Worm (Caenorhabditis elegans) whole organism, late embryonic: Measurements from ENCODE around the gene F09G2.2.

Experiments used
- K02D7.2 ChIP-seq: sonication (generic microtip); optimal IDR thresholded peaks from 2 replicates; lab custom pipeline; 2017; ENCODE audit warnings: mild to moderate bottlenecking, missing genetic modification characterization, missing compliant biosample characterization
- Y22D7AL.16 ChIP-seq: sonication (generic microtip); optimal IDR thresholded peaks from 2 replicates; lab custom pipeline; 2016; ENCODE audit warnings: missing genetic modification characterization, missing compliant biosample characterization
- ceh-24 ChIP-seq: sonication (generic microtip); optimal IDR thresholded peaks from 2 replicates; lab custom pipeline; 2016; ENCODE audit warnings: mild to moderate bottlenecking, missing genetic modification characterization, missing compliant biosample characterization
- ceh-30 ChIP-seq: fragments of 150-350 bp; optimal IDR thresholded peaks from 2 replicates; lab custom pipeline; 2014; ENCODE audit warnings: missing biosample characterization, missing genetic modification characterization
- ceh-31 ChIP-seq: sonication (generic microtip); optimal IDR thresholded peaks from 2 replicates; lab custom pipeline; 2016; ENCODE audit warnings: missing genetic modification characterization, missing compliant biosample characterization
- ceh-34 ChIP-seq: sonication (generic microtip); optimal IDR thresholded peaks from 2 replicates; lab custom pipeline; 2016; ENCODE audit warnings: mild to moderate bottlenecking, missing genetic modification characterization, missing compliant biosample characterization
- ceh-6 ChIP-seq: fragments of 200-800 bp; sonication (Bioruptor generic); optimal IDR thresholded peaks from 2 replicates; lab custom pipeline; 2018; ENCODE audit warnings: mild to moderate bottlenecking, missing genetic modification characterization, missing compliant biosample characterization
- ceh-9 ChIP-seq: sonication (generic microtip); optimal IDR thresholded peaks from 2 replicates; lab custom pipeline; 2016; ENCODE audit warnings: mild to moderate bottlenecking, missing genetic modification characterization, inconsistent platforms, missing compliant biosample characterization
- dve-1 ChIP-seq: sonication (generic microtip); optimal IDR thresholded peaks from 2 replicates; lab custom pipeline; 2017; ENCODE audit warnings: antibody characterized with exemption, mild to moderate bottlenecking, missing genetic modification characterization, missing compliant biosample characterization
- elt-2 ChIP-seq: sonication (generic microtip); optimal IDR thresholded peaks from 2 replicates; lab custom pipeline; 2016; ENCODE audit warnings: missing genetic modification reagents, missing genetic modification characterization, missing compliant biosample characterization
- fax-1 ChIP-seq: sonication (generic microtip); optimal IDR thresholded peaks from 2 replicates; lab custom pipeline; 2016; ENCODE audit warnings: missing genotype, missing genetic modification characterization, missing compliant biosample characterization
- gmeb-2 ChIP-seq: sonication (generic microtip); optimal IDR thresholded peaks from 2 replicates; lab custom pipeline; 2016; ENCODE audit warnings: missing genetic modification characterization, inconsistent platforms, missing compliant biosample characterization
- hlh-15 ChIP-seq: sonication (generic microtip); optimal IDR thresholded peaks from 2 replicates; lab custom pipeline; 2016; ENCODE audit warnings: missing genetic modification characterization, missing compliant biosample characterization
- pag-3 ChIP-seq: sonication (generic microtip); optimal IDR thresholded peaks from 2 replicates; lab custom pipeline; 2016; ENCODE audit warnings: missing compliant biosample characterization, missing genetic modification characterization, borderline replicate concordance
- pat-9 ChIP-seq: fragments of 200-800 bp; sonication (Bioruptor generic); optimal IDR thresholded peaks from 2 replicates; lab custom pipeline; 2018; ENCODE audit warnings: mild to moderate bottlenecking, missing genetic modification characterization, moderate library complexity, missing compliant biosample characterization
- pax-1 ChIP-seq: fragments of 150-350 bp; optimal IDR thresholded peaks from 2 replicates; lab custom pipeline; 2014; ENCODE audit warnings: missing biosample characterization, missing genetic modification characterization
- pha-4 ChIP-seq: fragments of 150-350 bp; optimal IDR thresholded peaks from 2 replicates; lab custom pipeline; 2018; ENCODE audit warnings: missing biosample characterization, missing genetic modification reagents, missing genetic modification characterization
- pros-1 ChIP-seq: fragments of 150-350 bp; optimal IDR thresholded peaks from 2 replicates; lab custom pipeline; 2014; ENCODE audit warnings: missing biosample characterization, missing genetic modification reagents, missing genetic modification characterization
- rnt-1 ChIP-seq: sonication (generic microtip); optimal IDR thresholded peaks from 2 replicates; lab custom pipeline; 2016; ENCODE audit warnings: missing genetic modification characterization, missing compliant biosample characterization
- tbx-2 ChIP-seq: sonication (generic microtip); optimal IDR thresholded peaks from 2 replicates; lab custom pipeline; 2016; ENCODE audit warnings: missing genetic modification characterization, missing compliant biosample characterization
- ztf-16 ChIP-seq: sonication (generic microtip); optimal IDR thresholded peaks from 2 replicates; lab custom pipeline; 2017; ENCODE audit warnings: missing genetic modification characterization, missing compliant biosample characterization

F09G2.2 gene

ce11 chrV:7239471-7239870 is 42.8 kb downstream of the F09G2.2 start, which contains the start of gene C05C8.1:
C05C8.1 (plus strand) TSS chrV:7239771.
- TF ChIP-seq pros-1 (tag; lab: Kevin White, UChicago) (no peak), fax-1 (tag; lab: Kevin White, UChicago) (no peak), ceh-31 (tag; lab: Kevin White, UChicago) (no peak), ztf-16 (tag; lab: Kevin White, UChicago) (no peak), ceh-24 (no peak), dve-1 (tag; lab: Kevin White, UChicago) (no peak), rnt-1 (tag; lab: Kevin White, UChicago) (no peak), pax-1 (no peak), ceh-34 (tag; lab: Kevin White, UChicago) (no peak), ceh-9 (tag; lab: Kevin White, UChicago) (no peak), ceh-6 (GFP tag; lab: Kevin White, UChicago) (no peak), gmeb-2 (tag; lab: Kevin White, UChicago) (no peak), pha-4 (tag; lab: Kevin White, UChicago) (no peak), Y22D7AL.16 (tag; lab: Kevin White, UChicago) (no peak), pag-3 (tag; lab: Kevin White, UChicago) (no peak), ceh-30 (tag; lab: Kevin White, UChicago) (no peak), hlh-15 (tag; lab: Kevin White, UChicago) (no peak)

- TF ChIP-seq pat-9 (tag; lab: Kevin White, UChicago) = no peak
- no peak for TF ChIP-seq K02D7.2 (tag; lab: Kevin White, UChicago)
- no peak for TF ChIP-seq elt-2 (tag; lab: Kevin White, UChicago)
- TF ChIP-seq tbx-2 (tag; lab: Kevin White, UChicago) = no peak
Measured at ce11 chrV:7246951-7247350, 50.2 kb downstream of the F09G2.2 start, which contains the start of gene C05C8.7. C05C8.7 (minus strand) TSS chrV:7247050.
